Worm (Caenorhabditis elegans): ENCODE results near the gene btb-17.
"Not testable (repeated sequence)": the region's sequence is repeated elsewhere in the genome, so short reads cannot be mapped to it uniquely, and the experiment has no call there.

Gene btb-17

ce11 chrII:3278634-3279033 lies 16.6 kb upstream of the btb-17 start, which contains the start of gene wht-4:
Gene wht-4, plus strand, starts transcription at chrII:3278934.
- TF ChIP-seq lsy-12 (tag; optimal IDR thresholded peaks at IDR 0.05) (no peak), sea-2 (GFP tag; optimal IDR thresholded peaks at IDR 0.05) (no peak), ama-1 (optimal IDR thresholded peaks at IDR 0.05) (no peak), nfya-1 (tag; optimal IDR thresholded peaks at IDR 0.05; ENCODE audit: insufficient read depth) (no peak), ceh-82 (tag; optimal IDR thresholded peaks at IDR 0.05) (no peak), mdl-1 (tag; optimal IDR thresholded peaks at IDR 0.05) (no peak), ZK546.5 (tag; optimal IDR thresholded peaks at IDR 0.05) (no peak), pqm-1 (tag; optimal IDR thresholded peaks at IDR 0.05) (no peak)

ce11 chrII:3282353-3282752 lies 12.9 kb upstream of the btb-17 start, which contains the start of gene nep-13:
Gene nep-13, plus strand, starts transcription at chrII:3282653.
- TF ChIP-seq ama-1 (optimal IDR thresholded peaks at IDR 0.05) (no peak), ceh-9 (tag; optimal IDR thresholded peaks at IDR 0.05) (no peak), nhr-12 (tag; optimal IDR thresholded peaks at IDR 0.05) (no peak), elt-2 (tag; optimal IDR thresholded peaks at IDR 0.05) (no peak), nhr-77 (tag; optimal IDR thresholded peaks at IDR 0.05) (no peak), mdl-1 (tag; optimal IDR thresholded peaks at IDR 0.05) (no peak), R02D3.7 (tag; optimal IDR thresholded peaks at IDR 0.05) (no peak), lin-15B (tag; optimal IDR thresholded peaks at IDR 0.05) (no peak), aly-2 (tag; optimal IDR thresholded peaks at IDR 0.05) (no peak), ceh-82 (tag; optimal IDR thresholded peaks at IDR 0.05) (no peak)

- TF ChIP-seq ztf-11 (tag; optimal IDR thresholded peaks at IDR 0.05) (no peak), lsy-12 (tag; optimal IDR thresholded peaks at IDR 0.05) (no peak), ceh-82 (tag; optimal IDR thresholded peaks at IDR 0.05) (no peak)
Measured at ce11 chrII:3284558-3284957, 10.6 kb upstream of the btb-17 start, which contains the start of gene scl-15. Gene scl-15, minus strand, starts transcription at chrII:3284658.

- no peak for TF ChIP-seq nhr-76 (tag; optimal IDR thresholded peaks at IDR 0.05)
- TF ChIP-seq eor-1 (tag; optimal IDR thresholded peaks at IDR 0.05) = no peak
Measured at ce11 chrII:3287073-3287472, 8.1 kb upstream of the btb-17 start, which contains the start of gene sri-63. Gene sri-63, plus strand, starts transcription at chrII:3287373.

ce11 chrII:3290544-3290943 lies 4.7 kb upstream of the btb-17 start, which contains the start of gene F39E9.14:
Gene F39E9.14, minus strand, starts transcription at chrII:3290644.
- not testable (repeated sequence) for TF ChIP-seq zag-1, nhr-11, lin-15B (tag; optimal IDR thresholded peaks at IDR 0.05)

ce11 chrII:3296644-3297043 lies 1.4 kb downstream of the btb-17 start, which contains the start of gene btb-16:
Gene btb-16, plus strand, starts transcription at chrII:3296883.
- TF ChIP-seq pha-4 (tag; optimal IDR thresholded peaks at IDR 0.05) (peak; percentile 85), tbx-2 (tag; optimal IDR thresholded peaks at IDR 0.05) (no peak), elt-2 (tag; optimal IDR thresholded peaks at IDR 0.05) (peak; percentile 61), ceh-82 (tag; optimal IDR thresholded peaks at IDR 0.05) (no peak), nhr-237 (tag; optimal IDR thresholded peaks at IDR 0.05) (no peak), unc-62 (GFP tag; optimal IDR thresholded peaks at IDR 0.05) (no peak), elt-3 (tag; optimal IDR thresholded peaks at IDR 0.05) (no peak), mml-1 (tag; optimal IDR thresholded peaks at IDR 0.05) (no peak), nhr-28 (tag; optimal IDR thresholded peaks at IDR 0.05) (no peak), nhr-43 (tag; optimal IDR thresholded peaks at IDR 0.05; ENCODE audit: poor library complexity, severe bottlenecking) (no peak), ztf-11 (tag; optimal IDR thresholded peaks at IDR 0.05) (no peak), pqm-1 (tag; optimal IDR thresholded peaks at IDR 0.05) (peak; percentile 6)

- TF ChIP-seq fos-1 (tag; optimal IDR thresholded peaks at IDR 0.05) = no peak
- TF ChIP-seq nhr-12 (tag; optimal IDR thresholded peaks at IDR 0.05) = no peak
- TF ChIP-seq egl-27 (tag; optimal IDR thresholded peaks at IDR 0.05) = no peak
- no peak for TF ChIP-seq sea-2 (GFP tag; optimal IDR thresholded peaks at IDR 0.05)
- TF ChIP-seq unc-62 (GFP tag; optimal IDR thresholded peaks at IDR 0.05) = no peak
- no peak for TF ChIP-seq lin-15B (tag; optimal IDR thresholded peaks at IDR 0.05)
- no peak for TF ChIP-seq tbx-2 (tag; optimal IDR thresholded peaks at IDR 0.05)
- no peak for TF ChIP-seq ceh-16 (tag; optimal IDR thresholded peaks at IDR 0.05)
- no peak for TF ChIP-seq ceh-9 (tag; optimal IDR thresholded peaks at IDR 0.05)
- no peak for TF ChIP-seq unc-39 (tag; optimal IDR thresholded peaks at IDR 0.05)
- TF ChIP-seq fkh-2 (tag; optimal IDR thresholded peaks at IDR 0.05) = no peak
- no peak for TF ChIP-seq mdl-1 (tag; optimal IDR thresholded peaks at IDR 0.05)
- no peak for TF ChIP-seq nfya-1 (tag; optimal IDR thresholded peaks at IDR 0.05; ENCODE audit: insufficient read depth)
- no peak for TF ChIP-seq lin-39 (tag; optimal IDR thresholded peaks at IDR 0.05)
- TF ChIP-seq nhr-23 (tag; optimal IDR thresholded peaks at IDR 0.05) = no peak
- TF ChIP-seq egl-5 (tag; optimal IDR thresholded peaks at IDR 0.05) = no peak
- no peak for TF ChIP-seq fkh-10 (GFP tag; optimal IDR thresholded peaks at IDR 0.05)
- TF ChIP-seq ceh-28 (tag; optimal IDR thresholded peaks at IDR 0.05) = no peak
- no peak for TF ChIP-seq daf-12 (tag; optimal IDR thresholded peaks at IDR 0.05)
- no peak for TF ChIP-seq ztf-11 (tag; optimal IDR thresholded peaks at IDR 0.05)
Measured at ce11 chrII:3297914-3298313, 2.7 kb downstream of the btb-17 start, which contains the start of gene btb-18. Gene btb-18, plus strand, starts transcription at chrII:3298214.
